Worm (Caenorhabditis elegans) whole organism, L2 larva: ENCODE measurements around the gene asp-18.

Experiments used
- ZK546.5 ChIP-seq: sonication (generic microtip); optimal IDR thresholded peaks from 2 replicates; lab custom pipeline; 2017; ENCODE audit warnings: missing biosample characterization, missing genetic modification characterization
- ama-1 ChIP-seq: fragments of 150-350 bp; optimal IDR thresholded peaks from 2 replicates; lab custom pipeline; 2018; ENCODE audit warnings: inconsistent platforms
- blmp-1 ChIP-seq: sonication (generic microtip); optimal IDR thresholded peaks from 2 replicates; lab custom pipeline; 2017; ENCODE audit warnings: missing genetic modification characterization, mild to moderate bottlenecking, missing compliant biosample characterization, antibody characterized with exemption, moderate library complexity; ENCODE audit not compliant: insufficient read depth
- elt-3 ChIP-seq: sonication (generic microtip); optimal IDR thresholded peaks from 2 replicates; lab custom pipeline; 2017; ENCODE audit warnings: missing biosample characterization, missing genetic modification characterization
- lin-11 ChIP-seq: fragments of 150-350 bp; sonication (generic microtip); optimal IDR thresholded peaks from 2 replicates; lab custom pipeline; 2014; ENCODE audit warnings: missing biosample characterization, missing genetic modification characterization, inconsistent platforms, mixed read lengths
- nhr-10 ChIP-seq: sonication (generic microtip); optimal IDR thresholded peaks from 2 replicates; lab custom pipeline; 2017; ENCODE audit warnings: missing biosample characterization, missing genetic modification characterization
- nhr-12 ChIP-seq: fragments of 150-350 bp; optimal IDR thresholded peaks from 2 replicates; lab custom pipeline; 2014; ENCODE audit warnings: missing biosample characterization, missing genetic modification characterization
- nhr-25 ChIP-seq: fragments of 150-350 bp; sonication (generic microtip); optimal IDR thresholded peaks from 3 replicates; lab custom pipeline; 2014; ENCODE audit warnings: missing biosample characterization, missing genetic modification characterization
- peb-1 ChIP-seq: fragments of 150-350 bp; optimal IDR thresholded peaks from 2 replicates; lab custom pipeline; 2014; ENCODE audit warnings: missing biosample characterization, missing genetic modification characterization
- skn-1 ChIP-seq: sonication (generic microtip); optimal IDR thresholded peaks from 2 replicates; lab custom pipeline; 2017; ENCODE audit warnings: missing biosample characterization, missing genetic modification characterization
- ztf-1 ChIP-seq: fragments of 200-800 bp; sonication (Bioruptor generic); conservative IDR thresholded peaks from 2 replicates; pipeline ENCODE4 v1.3.6; 2022; ENCODE audit warnings: missing genetic modification characterization, missing compliant biosample characterization

- TF ChIP-seq nhr-12 (tag; lab: Kevin White, UChicago) = no peak
- TF ChIP-seq elt-3 = no peak
- TF ChIP-seq ama-1 (lab: Kevin White, UChicago) = no peak
- no peak for TF ChIP-seq ztf-1
- no peak for TF ChIP-seq ZK546.5 (tag; lab: Kevin White, UChicago)
- no peak for TF ChIP-seq nhr-10 (tag; lab: Kevin White, UChicago)
- no peak for TF ChIP-seq blmp-1 (tag; lab: Kevin White, UChicago)
- no peak for TF ChIP-seq nhr-25 (tag; lab: Kevin White, UChicago)
- no peak for TF ChIP-seq skn-1 (tag; lab: Kevin White, UChicago)
- TF ChIP-seq peb-1 (tag; lab: Kevin White, UChicago) = no peak
- TF ChIP-seq lin-11 (tag; lab: Kevin White, UChicago) = no peak
Measured at ce11 chrV:18780605-18781004, 49.1 kb upstream of the asp-18 start.
